Worm (Caenorhabditis elegans) whole organism, L4 larva: ENCODE data around the gene F09G8.10.

Experiments
- F10B5.3 ChIP-seq: sonication (generic microtip); optimal IDR thresholded peaks from 2 replicates; lab custom pipeline; 2016; ENCODE audit warnings: mild to moderate bottlenecking, missing genetic modification characterization, missing compliant biosample characterization
- F26F4.8 ChIP-seq: fragments of 200-800 bp; sonication (Bioruptor generic); conservative IDR thresholded peaks from 2 replicates; pipeline ENCODE4 v1.3.6; 2022; ENCODE audit warnings: missing genetic modification characterization, missing compliant biosample characterization
- F37D6.2 ChIP-seq: sonication (generic microtip); optimal IDR thresholded peaks from 2 replicates; lab custom pipeline; 2016; ENCODE audit warnings: mild to moderate bottlenecking, missing genetic modification characterization, missing compliant biosample characterization
- T20F7.1 ChIP-seq: fragments of 200-800 bp; sonication (Bioruptor generic); optimal IDR thresholded peaks from 2 replicates; lab custom pipeline; 2018; ENCODE audit warnings: mild to moderate bottlenecking, missing genetic modification characterization, missing compliant biosample characterization
- Y105C5A.15 ChIP-seq: fragments of 200-800 bp; sonication (Bioruptor generic); IDR thresholded peaks from 2 replicates; pipeline ENCODE4 v1.3.6; 2022; ENCODE audit warnings: missing genetic modification characterization, missing compliant biosample characterization
- Y48G9A.11 ChIP-seq: fragments of 200-800 bp; sonication (Bioruptor generic); IDR thresholded peaks from 2 replicates; pipeline ENCODE4 v1.3.6; 2022; ENCODE audit warnings: missing genetic modification reagents, missing genetic modification characterization, missing compliant biosample characterization
- ZK546.5 ChIP-seq, 2 experiments: sonication (generic microtip); optimal IDR thresholded peaks; 2 replicates each; lab custom pipeline; 2017; ENCODE audit warnings: missing biosample characterization in 2 of 2, missing genetic modification characterization in 2 of 2
- aly-2 ChIP-seq: sonication (generic microtip); optimal IDR thresholded peaks from 2 replicates; lab custom pipeline; 2018; ENCODE audit warnings: missing biosample characterization, missing genetic modification characterization
- arid-1 ChIP-seq: fragments of 200-800 bp; sonication (Bioruptor generic); conservative IDR thresholded peaks from 2 replicates; pipeline ENCODE4 v1.3.6; 2022; ENCODE audit warnings: missing genetic modification reagents, missing genetic modification characterization, missing compliant biosample characterization
- attf-4 ChIP-seq: sonication (generic microtip); optimal IDR thresholded peaks from 3 replicates; lab custom pipeline; 2017; ENCODE audit warnings: missing biosample characterization, missing genetic modification characterization
- ceh-20 ChIP-seq: fragments of 200-800 bp; sonication (Bioruptor generic); IDR thresholded peaks from 2 replicates; pipeline ENCODE4 v1.3.6; 2022; ENCODE audit warnings: missing genetic modification reagents, missing genetic modification characterization, missing compliant biosample characterization
- ceh-32 ChIP-seq: sonication (generic microtip); optimal IDR thresholded peaks from 2 replicates; lab custom pipeline; 2016; ENCODE audit warnings: mild to moderate bottlenecking, missing genetic modification characterization, missing compliant biosample characterization; ENCODE audit not compliant: poor library complexity
- ceh-62 ChIP-seq: sonication (generic microtip); optimal IDR thresholded peaks from 2 replicates; lab custom pipeline; 2017; ENCODE audit warnings: missing biosample characterization, missing genetic modification characterization
- ces-1 ChIP-seq: fragments of 150-350 bp; sonication (generic microtip); optimal IDR thresholded peaks from 4 replicates; lab custom pipeline; 2014; ENCODE audit warnings: missing biosample characterization, missing genetic modification reagents, missing genetic modification characterization
- cey-2 ChIP-seq: sonication (generic microtip); optimal IDR thresholded peaks from 3 replicates; lab custom pipeline; 2017; ENCODE audit warnings: missing genetic modification characterization, mild to moderate bottlenecking, missing compliant biosample characterization, antibody characterized with exemption, borderline replicate concordance; ENCODE audit not compliant: insufficient read depth
- daf-12 ChIP-seq: fragments of 150-350 bp; optimal IDR thresholded peaks from 2 replicates; lab custom pipeline; 2014; ENCODE audit warnings: missing biosample characterization, missing genetic modification reagents, missing genetic modification characterization
- dmd-8 ChIP-seq: fragments of 200-800 bp; sonication (Bioruptor generic); IDR thresholded peaks from 2 replicates; pipeline ENCODE4 v1.3.6; 2022; ENCODE audit warnings: missing genetic modification characterization, missing compliant biosample characterization
- duxl-1 ChIP-seq: sonication (generic microtip); optimal IDR thresholded peaks from 2 replicates; lab custom pipeline; 2016; ENCODE audit warnings: mild to moderate bottlenecking, missing genetic modification characterization, moderate library complexity, missing compliant biosample characterization; ENCODE audit not compliant: poor library complexity
- dve-1 ChIP-seq: sonication (generic microtip); optimal IDR thresholded peaks from 2 replicates; lab custom pipeline; 2017; ENCODE audit warnings: antibody characterized with exemption, mild to moderate bottlenecking, missing genetic modification characterization, missing compliant biosample characterization; ENCODE audit not compliant: insufficient read depth
- egl-27 ChIP-seq: sonication (generic microtip); optimal IDR thresholded peaks from 3 replicates; lab custom pipeline; 2017; ENCODE audit warnings: missing biosample characterization, missing genetic modification reagents, missing genetic modification characterization
- egl-43 ChIP-seq: fragments of 200-800 bp; sonication (Bioruptor generic); IDR thresholded peaks from 2 replicates; pipeline ENCODE4 v1.3.6; 2022; ENCODE audit warnings: missing genetic modification reagents, missing genetic modification characterization, missing compliant biosample characterization
- fos-1 ChIP-seq: fragments of 150-350 bp; optimal IDR thresholded peaks from 2 replicates; lab custom pipeline; 2014; ENCODE audit warnings: missing biosample characterization, missing genetic modification characterization
- hif-1 ChIP-seq, 2 experiments: sonication (generic microtip); optimal IDR thresholded peaks; 2 replicates each; lab custom pipeline; 2016 to 2017; ENCODE audit warnings: missing compliant biosample characterization in 2 of 2, missing genetic modification characterization in 2 of 2, missing genetic modification reagents in 2 of 2, missing genotype in 2 of 2, mild to moderate bottlenecking in 1 of 2
- hmg-1.1 ChIP-seq: fragments of 200-800 bp; sonication (Bioruptor generic); IDR thresholded peaks from 2 replicates; pipeline ENCODE4 v1.3.6; 2022; ENCODE audit warnings: missing genetic modification reagents, missing genetic modification characterization, missing compliant biosample characterization
- lin-1 ChIP-seq: fragments of 200-800 bp; sonication (Bioruptor generic); IDR thresholded peaks from 2 replicates; pipeline ENCODE4 v1.3.6; 2022; ENCODE audit warnings: missing genetic modification reagents, missing genetic modification characterization, missing compliant biosample characterization
- lin-13 ChIP-seq: fragments of 150-350 bp; optimal IDR thresholded peaks from 2 replicates; lab custom pipeline; 2014; ENCODE audit warnings: missing biosample characterization, missing genetic modification reagents, missing genetic modification characterization
- lin-38 ChIP-seq: fragments of 200-800 bp; sonication (Bioruptor generic); IDR thresholded peaks from 2 replicates; pipeline ENCODE4 v1.3.6; 2022; ENCODE audit warnings: missing genetic modification reagents, missing genetic modification characterization, missing compliant biosample characterization
- lin-39 ChIP-seq: fragments of 150-350 bp; optimal IDR thresholded peaks from 2 replicates; lab custom pipeline; 2014; ENCODE audit warnings: missing biosample characterization, missing genetic modification reagents, missing genetic modification characterization
- lir-3 ChIP-seq: sonication (generic microtip); optimal IDR thresholded peaks from 2 replicates; lab custom pipeline; 2016; ENCODE audit warnings: mild to moderate bottlenecking, missing genetic modification characterization, missing compliant biosample characterization
- lsy-2 ChIP-seq, 2 experiments: fragments of 150-350 bp in 1 of 2; sonication (generic microtip) in 1 of 2; optimal IDR thresholded peaks; 2 replicates each; lab custom pipeline; 2014 to 2017; ENCODE audit warnings: missing biosample characterization in 2 of 2, missing genetic modification characterization in 2 of 2
- mdl-1 ChIP-seq, 2 experiments: fragments of 150-350 bp in 1 of 2; sonication (generic microtip) in 1 of 2; optimal IDR thresholded peaks; 2 replicates each; lab custom pipeline; 2014 to 2017; ENCODE audit warnings: missing biosample characterization in 2 of 2, missing genetic modification characterization in 2 of 2
- mdt-29 ChIP-seq: fragments of 200-800 bp; sonication (Bioruptor generic); IDR thresholded peaks from 2 replicates; pipeline ENCODE4 v1.3.6; 2022; ENCODE audit warnings: missing genetic modification reagents, missing genetic modification characterization, missing compliant biosample characterization
- mes-2 ChIP-seq: sonication (generic microtip); optimal IDR thresholded peaks from 2 replicates; lab custom pipeline; 2016; ENCODE audit warnings: missing genotype, mild to moderate bottlenecking, missing genetic modification characterization, missing compliant biosample characterization; ENCODE audit not compliant: poor library complexity, severe bottlenecking
- mxl-2 ChIP-seq: fragments of 200-800 bp; sonication (Bioruptor generic); conservative IDR thresholded peaks from 2 replicates; pipeline ENCODE4 v1.3.6; 2022; ENCODE audit warnings: missing genetic modification reagents, missing genetic modification characterization, missing compliant biosample characterization
- nhr-10 ChIP-seq: fragments of 150-350 bp; optimal IDR thresholded peaks from 2 replicates; lab custom pipeline; 2014; ENCODE audit warnings: missing biosample characterization, missing genetic modification characterization
- nhr-237 ChIP-seq: sonication (generic microtip); optimal IDR thresholded peaks from 2 replicates; lab custom pipeline; 2017; ENCODE audit warnings: missing biosample characterization, missing genetic modification characterization
- nhr-28 ChIP-seq: fragments of 150-350 bp; optimal IDR thresholded peaks from 2 replicates; lab custom pipeline; 2014; ENCODE audit warnings: missing biosample characterization, missing genetic modification characterization
- nhr-41 ChIP-seq: fragments of 200-800 bp; sonication (Bioruptor generic); IDR thresholded peaks from 2 replicates; pipeline ENCODE4 v1.3.6; 2022; ENCODE audit warnings: missing genetic modification reagents, missing genetic modification characterization, missing compliant biosample characterization
- nhr-76 ChIP-seq: fragments of 150-350 bp; optimal IDR thresholded peaks from 2 replicates; lab custom pipeline; 2014; ENCODE audit warnings: missing biosample characterization, missing genetic modification characterization
- nhr-77 ChIP-seq: fragments of 150-350 bp; optimal IDR thresholded peaks from 2 replicates; lab custom pipeline; 2014; ENCODE audit warnings: missing biosample characterization, missing genetic modification characterization
- php-3 ChIP-seq: fragments of 200-800 bp; sonication (Bioruptor generic); IDR thresholded peaks from 2 replicates; pipeline ENCODE4 v1.3.6; 2022; ENCODE audit warnings: missing genetic modification reagents, missing genetic modification characterization, missing compliant biosample characterization
- rbr-2 ChIP-seq: sonication (generic microtip); optimal IDR thresholded peaks from 2 replicates; lab custom pipeline; 2016; ENCODE audit warnings: missing genotype, missing genetic modification characterization, missing compliant biosample characterization
- sdz-12 ChIP-seq: fragments of 200-800 bp; sonication (Bioruptor generic); optimal IDR thresholded peaks from 2 replicates; lab custom pipeline; 2018; ENCODE audit warnings: mild to moderate bottlenecking, missing genetic modification characterization, missing compliant biosample characterization
- set-16 ChIP-seq: fragments of 200-800 bp; sonication (Bioruptor generic); IDR thresholded peaks from 2 replicates; pipeline ENCODE4 v1.3.6; 2022; ENCODE audit warnings: missing genetic modification reagents, missing genetic modification characterization, missing compliant biosample characterization
- spr-1 ChIP-seq: sonication (generic microtip); optimal IDR thresholded peaks from 2 replicates; lab custom pipeline; 2016; ENCODE audit warnings: mild to moderate bottlenecking, missing genetic modification characterization, missing compliant biosample characterization
- spr-3 ChIP-seq: fragments of 200-800 bp; sonication (Bioruptor generic); optimal IDR thresholded peaks from 2 replicates; lab custom pipeline; 2018; ENCODE audit warnings: mild to moderate bottlenecking, missing genetic modification characterization, missing compliant biosample characterization
- unc-62 ChIP-seq, 3 experiments: fragments of 150-350 bp in 1 of 3; sonication (generic microtip); optimal IDR thresholded peaks in 2 of 3; peaks in 1 of 3; 1 replicate in 1 of 3; 2 replicates in 2 of 3; lab custom pipeline; 2014 to 2017; ENCODE audit warnings: missing biosample characterization in 3 of 3, missing genetic modification characterization in 3 of 3, missing genetic modification reagents in 3 of 3, missing genotype in 1 of 3
- vab-7 ChIP-seq: fragments of 200-800 bp; sonication (Bioruptor generic); IDR thresholded peaks from 2 replicates; pipeline ENCODE4 v1.3.6; 2022; ENCODE audit warnings: missing genetic modification reagents, missing genetic modification characterization, missing compliant biosample characterization
- zip-11 ChIP-seq: fragments of 200-800 bp; sonication (Bioruptor generic); IDR thresholded peaks from 2 replicates; pipeline ENCODE4 v1.3.6; 2022; ENCODE audit warnings: missing genetic modification characterization, missing compliant biosample characterization
- zip-2 ChIP-seq: fragments of 150-350 bp; optimal IDR thresholded peaks from 2 replicates; lab custom pipeline; 2014; ENCODE audit warnings: missing biosample characterization, missing genetic modification characterization
- ztf-7 ChIP-seq: fragments of 150-350 bp; optimal IDR thresholded peaks from 2 replicates; lab custom pipeline; 2014; ENCODE audit warnings: missing biosample characterization, missing genetic modification characterization

Gene F09G8.10

ce11 chrIII:8319100-8319499 is 47.1 kb upstream of the F09G8.10 start, which contains the start of gene F10E9.11 (continued):
- TF ChIP-seq nhr-41, result no peak
- no peak for TF ChIP-seq lin-1
- no peak for TF ChIP-seq Y105C5A.15 (GFP tag; lab: Robert Waterston, UW)
- TF ChIP-seq lin-39 (tag; lab: Kevin White, UChicago), result no peak
- TF ChIP-seq cey-2 (tag; lab: Kevin White, UChicago), result no peak
- no peak for TF ChIP-seq zip-2 (tag; lab: Kevin White, UChicago)
- TF ChIP-seq T20F7.1 (GFP tag; lab: Kevin White, UChicago), result peak; percentile 36
- no peak for TF ChIP-seq sdz-12
- peak; percentile 56 for TF ChIP-seq F37D6.2 (tag; lab: Kevin White, UChicago)
- no peak for TF ChIP-seq dmd-8 (GFP tag; lab: Robert Waterston, UW)
- TF ChIP-seq daf-12 (tag; lab: Kevin White, UChicago), result no peak
- no peak for TF ChIP-seq set-16
- peak; percentile 4 for TF ChIP-seq nhr-28 (tag; lab: Kevin White, UChicago)
- TF ChIP-seq duxl-1, result peak; percentile 57
- TF ChIP-seq mes-2 (tag; lab: Kevin White, UChicago), result peak; percentile 98
- TF ChIP-seq ztf-7, result no peak
- no peak for TF ChIP-seq ceh-32 (tag; lab: Kevin White, UChicago)
- no peak for TF ChIP-seq nhr-10 (tag; lab: Kevin White, UChicago)
- TF ChIP-seq unc-62 (GFP tag; optimal IDR thresholded peaks at IDR 0.05 in 1 of 2; lab: Kevin White, UChicago), result peak in 1 of 2 experiments; percentile 17
- no peak for TF ChIP-seq unc-62 (tag; optimal IDR thresholded peaks at IDR 0.05; lab: Kevin White, UChicago)
- no peak for TF ChIP-seq fos-1 (tag; lab: Kevin White, UChicago)
- TF ChIP-seq F26F4.8, result no peak
- no peak for TF ChIP-seq nhr-237
- no peak for TF ChIP-seq egl-27 (tag; lab: Kevin White, UChicago)
- TF ChIP-seq dve-1 (tag; lab: Kevin White, UChicago), result peak; percentile 72
- no peak for TF ChIP-seq zip-11 (GFP tag; lab: Robert Waterston, UW)
- no peak for TF ChIP-seq ZK546.5 (tag; optimal IDR thresholded peaks at IDR 0.05; lab: Kevin White, UChicago)
- TF ChIP-seq spr-1 (tag; lab: Kevin White, UChicago), result peak; percentile 55
- TF ChIP-seq mdl-1 (tag; optimal IDR thresholded peaks at IDR 0.05; lab: Kevin White, UChicago), result no peak
- peak; percentile 37; the same call in 1 of the 2 replicates for TF ChIP-seq vab-7 (GFP tag; lab: Robert Waterston, UW)
- peak; percentile 82 for TF ChIP-seq Y48G9A.11
- no peak for TF ChIP-seq ceh-62 (tag; lab: Kevin White, UChicago)
- TF ChIP-seq aly-2 (tag; lab: Kevin White, UChicago), result no peak
- TF ChIP-seq lir-3 (tag; lab: Kevin White, UChicago), result no peak
- TF ChIP-seq lin-38 (GFP tag; lab: Robert Waterston, UW), result peak; percentile 78
- TF ChIP-seq F10B5.3, result no peak
- no peak for TF ChIP-seq spr-3
- TF ChIP-seq nhr-77 (tag; lab: Kevin White, UChicago), result no peak
- TF ChIP-seq hmg-1.1 (GFP tag; lab: Robert Waterston, UW), result peak; percentile 63
- TF ChIP-seq ceh-20 (GFP tag; lab: Robert Waterston, UW), result peak; percentile 26; the same call in 1 of the 2 replicates
- TF ChIP-seq lsy-2 (tag; optimal IDR thresholded peaks at IDR 0.05; lab: Kevin White, UChicago), result peak; percentile 28 to 88
- no peak for TF ChIP-seq mxl-2 (GFP tag; lab: Robert Waterston, UW)
- TF ChIP-seq nhr-76 (tag; lab: Kevin White, UChicago), result no peak
- TF ChIP-seq mdt-29 (GFP tag; lab: Robert Waterston, UW), result no peak
- no peak for TF ChIP-seq egl-43
- TF ChIP-seq arid-1, result peak; percentile 73; the same call in 1 of the 2 replicates
- peak; percentile 22 for TF ChIP-seq lin-13 (GFP tag; lab: Kevin White, UChicago)
- peak in 1 of 2 experiments; percentile 87 for TF ChIP-seq hif-1 (tag; optimal IDR thresholded peaks at IDR 0.05; lab: Kevin White, UChicago)
- TF ChIP-seq php-3 (GFP tag; lab: Robert Waterston, UW), result no peak
- TF ChIP-seq ces-1, result no peak
- no peak for TF ChIP-seq attf-4 (tag; lab: Kevin White, UChicago)
- TF ChIP-seq rbr-2 (tag; lab: Kevin White, UChicago), result peak; percentile 46
